Fruit fly (Drosophila melanogaster) whole organism, adult: ENCODE measurements around the gene Ugt37A2.

Experiments used
- CG11617 ChIP-seq: fragments of 200-800 bp; sonication (Bioruptor generic); optimal IDR thresholded peaks from 2 replicates; lab custom pipeline; 2017; ENCODE audit warnings: mild to moderate bottlenecking, missing biosample characterization, missing genetic modification reagents, missing genetic modification characterization
- CG12768 ChIP-seq: fragments of 200-800 bp; sonication (Bioruptor generic); optimal IDR thresholded peaks from 2 replicates; lab custom pipeline; 2017; ENCODE audit warnings: missing biosample characterization, missing genetic modification characterization, mild to moderate bottlenecking, moderate library complexity, missing genetic modification reagents
- CG7101 ChIP-seq: fragments of 200-800 bp; sonication (Bioruptor generic); optimal IDR thresholded peaks from 2 replicates; lab custom pipeline; 2018; ENCODE audit warnings: missing biosample characterization, mild to moderate bottlenecking, missing genetic modification characterization, moderate library complexity
- Crg-1 ChIP-seq: fragments of 200-800 bp; sonication (Bioruptor generic); optimal IDR thresholded peaks from 2 replicates; lab custom pipeline; 2016; ENCODE audit warnings: missing biosample characterization, missing genetic modification characterization
- Hr96 ChIP-seq: fragments of 200-800 bp; sonication (Bioruptor generic); optimal IDR thresholded peaks from 2 replicates; lab custom pipeline; 2016; ENCODE audit warnings: missing biosample characterization, missing genetic modification characterization
- Mnt ChIP-seq: fragments of 200-800 bp; sonication (Bioruptor generic); optimal IDR thresholded peaks from 2 replicates; lab custom pipeline; 2016; ENCODE audit warnings: missing biosample characterization, mild to moderate bottlenecking, missing genetic modification characterization
- bab1 ChIP-seq: fragments of 200-800 bp; sonication (Bioruptor generic); optimal IDR thresholded peaks from 3 replicates; lab custom pipeline; 2019; ENCODE audit warnings: missing biosample characterization, mild to moderate bottlenecking, missing genetic modification characterization, moderate library complexity
- kay ChIP-seq: fragments of 200-800 bp; sonication (Bioruptor generic); peaks from one replicate; lab custom pipeline; 2016; ENCODE audit warnings: missing biosample characterization, missing genetic modification characterization, borderline replicate concordance
- ovo ChIP-seq: fragments of 200-800 bp; sonication (Bioruptor generic); optimal IDR thresholded peaks from 2 replicates; lab custom pipeline; 2016; ENCODE audit warnings: missing biosample characterization, missing genetic modification characterization
- toe ChIP-seq: fragments of 200-800 bp; sonication (Bioruptor generic); optimal IDR thresholded peaks from 2 replicates; lab custom pipeline; 2016; ENCODE audit warnings: missing biosample characterization, missing genetic modification characterization

DNA sequence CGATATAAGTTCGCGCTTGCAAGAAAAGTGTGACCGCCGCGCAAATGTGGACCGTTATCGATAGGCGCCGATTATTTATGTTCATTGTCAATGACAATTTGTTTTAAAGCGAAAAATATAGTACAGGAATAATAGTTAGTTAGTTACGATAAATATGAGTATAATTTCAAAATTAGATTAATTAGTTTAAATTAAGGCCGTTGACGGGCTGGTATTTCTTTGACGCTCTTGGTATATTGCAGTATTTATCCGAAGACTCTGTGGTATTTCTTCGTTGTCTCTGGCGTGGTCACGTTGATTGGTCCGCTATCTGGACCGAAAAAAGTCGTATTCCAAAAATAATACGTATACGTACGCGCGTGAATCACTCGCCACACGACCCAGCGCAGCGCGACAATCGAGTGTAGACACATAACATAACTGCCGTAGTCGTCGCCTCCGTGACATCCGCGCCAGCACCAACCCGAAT is 41.8 kb upstream of the Ugt37A2 start:
- no peak for TF ChIP-seq toe (GFP tag; lab: Kevin White, UChicago)
- no peak for TF ChIP-seq CG11617
- no peak for TF ChIP-seq CG7101 (tag; lab: Kevin White, UChicago)
- TF ChIP-seq Hr96 (GFP tag; lab: Kevin White, UChicago), result no peak
- no peak for TF ChIP-seq ovo
- TF ChIP-seq Mnt (GFP tag; lab: Kevin White, UChicago), result peak; percentile 56
- TF ChIP-seq Crg-1 (GFP tag; lab: Kevin White, UChicago), result no peak
- TF ChIP-seq CG12768 (GFP tag; lab: Kevin White, UChicago), result no peak
- TF ChIP-seq bab1 (GFP tag; lab: Kevin White, UChicago), result peak; percentile 33
- peak; percentile 39 for TF ChIP-seq kay (GFP tag; lab: Kevin White, UChicago)
